Worm (Caenorhabditis elegans): ENCODE measurements around the gene cdk-11.2.

cdk-11.2 gene

ce11 chrX:10394238-10394637 lies 25.3 kb downstream of the cdk-11.2 start:
- TF ChIP-seq lsy-2 (tag; optimal IDR thresholded peaks at IDR 0.05) (no peak), unc-55 (GFP tag; optimal IDR thresholded peaks at IDR 0.05) (no peak), ama-1 (optimal IDR thresholded peaks at IDR 0.05) (no peak), skn-1 (tag; optimal IDR thresholded peaks at IDR 0.05) (no peak), lin-39 (tag; optimal IDR thresholded peaks at IDR 0.05) (no peak), crh-2 (tag; optimal IDR thresholded peaks at IDR 0.05) (no peak), unc-62 (GFP tag; optimal IDR thresholded peaks at IDR 0.05) (no peak), alr-1 (tag; optimal IDR thresholded peaks at IDR 0.05) (no peak), lin-13 (GFP tag; optimal IDR thresholded peaks at IDR 0.05) (no peak), nhr-23 (tag; optimal IDR thresholded peaks at IDR 0.05) (no peak), ztf-11 (tag; optimal IDR thresholded peaks at IDR 0.05) (no peak), peb-1 (tag; optimal IDR thresholded peaks at IDR 0.05) (no peak), nhr-21 (tag; optimal IDR thresholded peaks at IDR 0.05) (no peak), mab-5 (tag; optimal IDR thresholded peaks at IDR 0.05) (peak; percentile 31), sma-3 (GFP tag; optimal IDR thresholded peaks at IDR 0.05) (no peak), mbf-1 (tag; optimal IDR thresholded peaks at IDR 0.05) (no peak), nhr-10 (tag; optimal IDR thresholded peaks at IDR 0.05) (no peak), C34F6.9 (tag; optimal IDR thresholded peaks at IDR 0.05) (peak; percentile 30), nhr-237 (tag; optimal IDR thresholded peaks at IDR 0.05) (no peak), sma-9 (GFP tag; optimal IDR thresholded peaks at IDR 0.05) (peak; percentile 65), sma-9 (tag; optimal IDR thresholded peaks at IDR 0.05) (no peak), ZK546.5 (tag; optimal IDR thresholded peaks at IDR 0.05) (no peak), nhr-11 (tag; optimal IDR thresholded peaks at IDR 0.05) (no peak), egl-27 (tag; optimal IDR thresholded peaks at IDR 0.05) (no peak), nhr-129 (tag; optimal IDR thresholded peaks at IDR 0.05) (peak; percentile 71), F13H6.1 (tag; optimal IDR thresholded peaks at IDR 0.05) (peak; percentile 85), zag-1 (tag; optimal IDR thresholded peaks at IDR 0.05) (no peak), nhr-6 (tag; optimal IDR thresholded peaks at IDR 0.05) (no peak), nhr-25 (tag; optimal IDR thresholded peaks at IDR 0.05) (no peak), Y55F3AM.14 (GFP tag; optimal IDR thresholded peaks at IDR 0.05) (no peak), aly-2 (tag; optimal IDR thresholded peaks at IDR 0.05) (no peak), lin-11 (tag; optimal IDR thresholded peaks at IDR 0.05) (no peak), elt-3 (tag; optimal IDR thresholded peaks at IDR 0.05) (no peak), mdl-1 (tag; optimal IDR thresholded peaks at IDR 0.05) (no peak), unc-39 (tag; optimal IDR thresholded peaks at IDR 0.05) (no peak), ztf-1 (GFP tag; conservative IDR thresholded peaks at IDR 0.05) (no peak), ceh-82 (tag; optimal IDR thresholded peaks at IDR 0.05) (no peak), sem-4 (tag; optimal IDR thresholded peaks at IDR 0.05) (peak; percentile 48), fos-1 (tag; optimal IDR thresholded peaks at IDR 0.05) (peak; percentile 49), nhr-12 (tag; optimal IDR thresholded peaks at IDR 0.05) (no peak), dmd-4 (tag; optimal IDR thresholded peaks at IDR 0.05) (no peak), gmeb-1 (tag; optimal IDR thresholded peaks at IDR 0.05) (no peak), snpc-4 (tag; optimal IDR thresholded peaks at IDR 0.05) (no peak)

ce11 chrX:10393362-10393761 lies 26.2 kb downstream of the cdk-11.2 start:
- no peak for TF ChIP-seq lin-11 (tag; optimal IDR thresholded peaks at IDR 0.05)
- no peak for TF ChIP-seq gmeb-1 (tag; optimal IDR thresholded peaks at IDR 0.05)
- TF ChIP-seq unc-55 (GFP tag; optimal IDR thresholded peaks at IDR 0.05), result no peak
- TF ChIP-seq ztf-1 (GFP tag; conservative IDR thresholded peaks at IDR 0.05), result no peak
- no peak for TF ChIP-seq F13H6.1 (tag; optimal IDR thresholded peaks at IDR 0.05)
- no peak for TF ChIP-seq R02D3.7 (tag; optimal IDR thresholded peaks at IDR 0.05)
- TF ChIP-seq blmp-1 (tag; optimal IDR thresholded peaks at IDR 0.05; ENCODE audit: insufficient read depth), result no peak
- no peak for TF ChIP-seq elt-3 (tag; optimal IDR thresholded peaks at IDR 0.05)
- TF ChIP-seq nhr-6 (tag; optimal IDR thresholded peaks at IDR 0.05), result no peak
- TF ChIP-seq ceh-16 (tag; optimal IDR thresholded peaks at IDR 0.05), result no peak
- TF ChIP-seq aly-2 (tag; optimal IDR thresholded peaks at IDR 0.05), result no peak
- no peak for TF ChIP-seq lsy-2 (tag; optimal IDR thresholded peaks at IDR 0.05)
- TF ChIP-seq nhr-237 (tag; optimal IDR thresholded peaks at IDR 0.05), result no peak
- TF ChIP-seq fos-1 (tag; optimal IDR thresholded peaks at IDR 0.05), result no peak
- TF ChIP-seq ztf-4 (tag; optimal IDR thresholded peaks at IDR 0.05), result no peak
- TF ChIP-seq unc-39 (tag; optimal IDR thresholded peaks at IDR 0.05), result no peak

All from whole organism, L2 larva.